Worm (Caenorhabditis elegans) whole organism, young adult: ENCODE data around the gene gbh-2.

Source experiments
- B0261.1 ChIP-seq: sonication (generic microtip); optimal IDR thresholded peaks from 2 replicates; lab custom pipeline; 2016; ENCODE audit warnings: mild to moderate bottlenecking, missing genetic modification characterization, moderate library complexity, missing compliant biosample characterization
- B0336.3 ChIP-seq: fragments of 200-800 bp; sonication (Bioruptor generic); IDR thresholded peaks from 2 replicates; pipeline ENCODE4 v1.3.6; 2022; ENCODE audit warnings: missing genetic modification characterization, missing compliant biosample characterization
- C06A6.2 ChIP-seq: fragments of 200-800 bp; sonication (Bioruptor generic); conservative IDR thresholded peaks from 2 replicates; pipeline ENCODE4 v1.3.6; 2022; ENCODE audit warnings: missing genetic modification characterization, missing compliant biosample characterization
- F10E7.11 ChIP-seq: sonication (generic microtip); optimal IDR thresholded peaks from 2 replicates; lab custom pipeline; 2017; ENCODE audit warnings: mild to moderate bottlenecking, missing genetic modification characterization, moderate library complexity, missing compliant biosample characterization
- F37B4.10 ChIP-seq: fragments of 200-800 bp; sonication (Bioruptor generic); IDR thresholded peaks from 2 replicates; pipeline ENCODE4 v1.3.6; 2022; ENCODE audit warnings: missing genetic modification characterization, missing compliant biosample characterization
- F39B2.1 ChIP-seq: fragments of 200-800 bp; sonication (Bioruptor generic); IDR thresholded peaks from 2 replicates; pipeline ENCODE4 v1.3.6; 2022; ENCODE audit warnings: missing genetic modification reagents, missing genetic modification characterization, missing compliant biosample characterization
- F55B11.4 ChIP-seq: sonication (generic microtip); optimal IDR thresholded peaks from 2 replicates; lab custom pipeline; 2016; ENCODE audit warnings: missing compliant biosample characterization, missing genetic modification characterization, borderline replicate concordance; ENCODE audit not compliant: insufficient read depth
- K11D2.4 ChIP-seq: fragments of 200-800 bp; sonication (Bioruptor generic); IDR thresholded peaks from 2 replicates; pipeline ENCODE4 v1.3.6; 2022; ENCODE audit warnings: missing genetic modification reagents, missing genetic modification characterization, missing compliant biosample characterization
- K12H6.12 ChIP-seq: fragments of 200-800 bp; sonication (Bioruptor generic); optimal IDR thresholded peaks from 2 replicates; lab custom pipeline; 2018; ENCODE audit warnings: mild to moderate bottlenecking, missing genetic modification characterization, missing compliant biosample characterization
- Y67H2A.10 ChIP-seq: fragments of 200-800 bp; sonication (Bioruptor generic); conservative IDR thresholded peaks from 2 replicates; pipeline ENCODE4 v1.3.6; 2022; ENCODE audit warnings: missing genetic modification reagents, missing genetic modification characterization, missing compliant biosample characterization
- ama-1 ChIP-seq, 3 experiments: fragments of 150-350 bp in 1 of 3; sonication (generic microtip) in 2 of 3; optimal IDR thresholded peaks; 2 replicates each; lab custom pipeline; 2014 to 2018; ENCODE audit warnings: missing biosample characterization in 2 of 3, missing genetic modification characterization in 2 of 3, missing genetic modification reagents in 2 of 3
- atf-7 ChIP-seq: sonication (generic microtip); optimal IDR thresholded peaks from 2 replicates; lab custom pipeline; 2017; ENCODE audit warnings: mild to moderate bottlenecking, missing genetic modification characterization, missing compliant biosample characterization
- athp-1 ChIP-seq: sonication (generic microtip); optimal IDR thresholded peaks from 2 replicates; lab custom pipeline; 2017; ENCODE audit warnings: mild to moderate bottlenecking, missing genetic modification characterization, missing compliant biosample characterization
- bed-1 ChIP-seq: fragments of 200-800 bp; sonication (Bioruptor generic); IDR thresholded peaks from 2 replicates; pipeline ENCODE4 v1.3.6; 2022; ENCODE audit warnings: missing genetic modification reagents, missing genetic modification characterization, missing compliant biosample characterization
- cebp-1 ChIP-seq, 2 experiments: fragments of 200-800 bp in 1 of 2; sonication (Bioruptor generic) in 1 of 2; sonication (generic microtip) in 1 of 2; IDR thresholded peaks in 1 of 2; optimal IDR thresholded peaks in 1 of 2; 2 replicates each; pipeline versions ENCODE4 v1.3.6 to Lab custom; 2017 to 2022; ENCODE audit warnings: missing compliant biosample characterization in 2 of 2, missing genetic modification characterization in 2 of 2, mild to moderate bottlenecking in 1 of 2, missing genetic modification reagents in 1 of 2, moderate library complexity in 1 of 2
- ceh-58 ChIP-seq: fragments of 200-800 bp; sonication (Bioruptor generic); IDR thresholded peaks from 2 replicates; pipeline ENCODE4 v1.3.6; 2022; ENCODE audit warnings: missing genetic modification characterization, missing compliant biosample characterization
- ceh-91 ChIP-seq: fragments of 200-800 bp; sonication (Bioruptor generic); IDR thresholded peaks from 2 replicates; pipeline ENCODE4 v1.3.6; 2022; ENCODE audit warnings: missing genetic modification reagents, missing genetic modification characterization, missing compliant biosample characterization
- chd-7 ChIP-seq: sonication (generic microtip); optimal IDR thresholded peaks from 2 replicates; lab custom pipeline; 2016; ENCODE audit warnings: mild to moderate bottlenecking, missing genetic modification characterization, moderate library complexity, missing compliant biosample characterization
- egl-44 ChIP-seq: fragments of 200-800 bp; sonication (Bioruptor generic); IDR thresholded peaks from 2 replicates; pipeline ENCODE4 v1.3.6; 2022; ENCODE audit warnings: missing genetic modification reagents, missing genetic modification characterization, missing compliant biosample characterization
- ets-4 ChIP-seq: fragments of 200-800 bp; sonication (Bioruptor generic); optimal IDR thresholded peaks from 2 replicates; lab custom pipeline; 2018; ENCODE audit warnings: mild to moderate bottlenecking, missing genetic modification characterization, missing compliant biosample characterization
- gei-17 ChIP-seq: fragments of 200-800 bp; sonication (Bioruptor generic); optimal IDR thresholded peaks from 2 replicates; lab custom pipeline; 2018; ENCODE audit warnings: mild to moderate bottlenecking, missing genetic modification characterization, missing compliant biosample characterization
- let-607 ChIP-seq, 2 experiments: fragments of 200-800 bp in 1 of 2; sonication (Bioruptor generic) in 1 of 2; sonication (generic microtip) in 1 of 2; optimal IDR thresholded peaks; 2 replicates each; lab custom pipeline; 2016 to 2018; ENCODE audit warnings: mild to moderate bottlenecking in 2 of 2, missing compliant biosample characterization in 2 of 2, missing genetic modification characterization in 2 of 2, moderate library complexity in 2 of 2, missing genotype in 1 of 2
- lin-26 ChIP-seq: fragments of 200-800 bp; sonication (Bioruptor generic); IDR thresholded peaks from 2 replicates; pipeline ENCODE4 v1.3.6; 2022; ENCODE audit warnings: missing genetic modification reagents, missing genetic modification characterization, missing compliant biosample characterization
- lin-40 ChIP-seq: sonication (generic microtip); optimal IDR thresholded peaks from 2 replicates; lab custom pipeline; 2016; ENCODE audit warnings: missing genetic modification characterization, mild to moderate bottlenecking, missing compliant biosample characterization, missing genotype, missing genetic modification reagents
- lin-54 ChIP-seq: fragments of 200-800 bp; sonication (Bioruptor generic); optimal IDR thresholded peaks from 2 replicates; lab custom pipeline; 2018; ENCODE audit warnings: mild to moderate bottlenecking, missing genetic modification characterization, missing compliant biosample characterization
- lsy-27 ChIP-seq: sonication (generic microtip); optimal IDR thresholded peaks from 2 replicates; lab custom pipeline; 2017; ENCODE audit warnings: missing genetic modification characterization, mild to moderate bottlenecking, missing compliant biosample characterization, antibody characterized with exemption, missing genotype, borderline replicate concordance; ENCODE audit not compliant: insufficient read depth
- madf-10 ChIP-seq: sonication (generic microtip); optimal IDR thresholded peaks from 2 replicates; lab custom pipeline; 2016; ENCODE audit warnings: mild to moderate bottlenecking, missing genetic modification characterization, missing compliant biosample characterization
- mxl-1 ChIP-seq: sonication (generic microtip); optimal IDR thresholded peaks from 2 replicates; lab custom pipeline; 2016; ENCODE audit warnings: missing genetic modification characterization, missing compliant biosample characterization
- nfyb-1 ChIP-seq: fragments of 200-800 bp; sonication (Bioruptor generic); IDR thresholded peaks from 2 replicates; pipeline ENCODE4 v1.3.6; 2022; ENCODE audit warnings: missing genetic modification reagents, missing genetic modification characterization, missing compliant biosample characterization
- nhr-120 ChIP-seq: fragments of 200-800 bp; sonication (Bioruptor generic); IDR thresholded peaks from 2 replicates; pipeline ENCODE4 v1.3.6; 2022; ENCODE audit warnings: missing genetic modification characterization, missing compliant biosample characterization
- nhr-179 ChIP-seq: sonication (generic microtip); optimal IDR thresholded peaks from 2 replicates; lab custom pipeline; 2016; ENCODE audit warnings: mild to moderate bottlenecking, missing genetic modification characterization, missing compliant biosample characterization
- nhr-80 ChIP-seq: sonication (generic microtip); optimal IDR thresholded peaks from 2 replicates; lab custom pipeline; 2016; ENCODE audit warnings: missing genetic modification characterization, missing compliant biosample characterization
- repo-1 ChIP-seq: sonication (generic microtip); optimal IDR thresholded peaks from 2 replicates; lab custom pipeline; 2017; ENCODE audit warnings: mild to moderate bottlenecking, missing genetic modification characterization, missing compliant biosample characterization
- somi-1 ChIP-seq: fragments of 200-800 bp; sonication (Bioruptor generic); optimal IDR thresholded peaks from 2 replicates; lab custom pipeline; 2018; ENCODE audit warnings: mild to moderate bottlenecking, missing genetic modification characterization, missing compliant biosample characterization
- tbp1 ChIP-seq: fragments of 200-800 bp; sonication (Bioruptor generic); optimal IDR thresholded peaks from 2 replicates; lab custom pipeline; 2018; ENCODE audit warnings: mild to moderate bottlenecking, missing genetic modification characterization, missing compliant biosample characterization
- tlf-1 ChIP-seq: fragments of 200-800 bp; sonication (Bioruptor generic); optimal IDR thresholded peaks from 2 replicates; lab custom pipeline; 2018; ENCODE audit warnings: mild to moderate bottlenecking, missing genetic modification characterization, missing compliant biosample characterization
- ztf-22 ChIP-seq: fragments of 200-800 bp; sonication (Bioruptor generic); optimal IDR thresholded peaks from 2 replicates; lab custom pipeline; 2018; ENCODE audit warnings: mild to moderate bottlenecking, missing genetic modification characterization, moderate library complexity, missing compliant biosample characterization
- ztf-26 ChIP-seq: sonication (generic microtip); optimal IDR thresholded peaks from 2 replicates; lab custom pipeline; 2017; ENCODE audit warnings: missing genetic modification characterization, missing compliant biosample characterization

The gbh-2 gene

ce11 chrII:8485603-8486002 is at the start of gene gbh-2:
TSS of gene gbh-2 (plus strand) at chrII:8485879.
- TF ChIP-seq cebp-1 (GFP tag; IDR thresholded peaks at IDR 0.05; lab: Robert Waterston, UW) (no peak), cebp-1 (tag; optimal IDR thresholded peaks at IDR 0.05; lab: Kevin White, UChicago) (peak; percentile 42), K11D2.4 (GFP tag; lab: Robert Waterston, UW) (no peak), let-607 (tag; optimal IDR thresholded peaks at IDR 0.05; lab: Kevin White, UChicago) (peak in 1 of 2 experiments; percentile 38), atf-7 (peak; percentile 27), tbp1 (GFP tag; lab: Kevin White, UChicago) (peak; percentile 41), tlf-1 (GFP tag; lab: Kevin White, UChicago) (peak; percentile 7), lin-40 (peak; percentile 14), mxl-1 (tag; lab: Kevin White, UChicago) (no peak), ztf-26 (no peak), nhr-80 (tag; lab: Kevin White, UChicago) (peak; percentile 57), madf-10 (tag; lab: Kevin White, UChicago) (peak; percentile 25), F37B4.10 (GFP tag; lab: Robert Waterston, UW) (no peak), F10E7.11 (no peak)

- TF ChIP-seq B0261.1 (tag; lab: Kevin White, UChicago) (no peak), Y67H2A.10 (GFP tag; lab: Robert Waterston, UW) (no peak), gei-17 (GFP tag; lab: Kevin White, UChicago) (no peak), nhr-179 (tag; lab: Kevin White, UChicago) (no peak), ceh-58 (GFP tag; lab: Robert Waterston, UW) (no peak), B0336.3 (GFP tag; lab: Robert Waterston, UW) (no peak), tlf-1 (GFP tag; lab: Kevin White, UChicago) (no peak), bed-1 (GFP tag; lab: Robert Waterston, UW) (no peak), nfyb-1 (GFP tag; lab: Robert Waterston, UW) (no peak), ets-4 (GFP tag; lab: Kevin White, UChicago) (no peak)
Measured at ce11 chrII:8437035-8437434, 48.6 kb upstream of the gbh-2 start, which contains the start of gene acp-3. TSS of gene acp-3 (minus strand) at chrII:8437135.

- TF ChIP-seq ztf-22 (no peak), F39B2.1 (GFP tag; lab: Robert Waterston, UW) (no peak)
Measured at ce11 chrII:8438791-8439287, 46.8 kb upstream of the gbh-2 start, which contains the start of gene lips-10. TSS of gene lips-10 (plus strand) at chrII:8439168.

ce11 chrII:8440097-8440496 is 45.6 kb upstream of the gbh-2 start:
- peak; percentile 3 for TF ChIP-seq lin-40
- no peak for TF ChIP-seq B0336.3 (GFP tag; lab: Robert Waterston, UW)
- no peak for TF ChIP-seq K12H6.12 (tag; lab: Kevin White, UChicago)
- no peak for TF ChIP-seq athp-1 (tag; lab: Kevin White, UChicago)
- peak; percentile 68 for TF ChIP-seq ama-1 (optimal IDR thresholded peaks at IDR 0.05; lab: Kevin White, UChicago)
- TF ChIP-seq ama-1 (GFP tag; optimal IDR thresholded peaks at IDR 0.05; lab: Kevin White, UChicago), result no peak
- no peak for TF ChIP-seq nhr-80 (tag; lab: Kevin White, UChicago)
- TF ChIP-seq lin-54 (GFP tag; lab: Kevin White, UChicago), result no peak
- peak; percentile 6 for TF ChIP-seq atf-7
- TF ChIP-seq F55B11.4 (tag; lab: Kevin White, UChicago), result no peak
- no peak for TF ChIP-seq C06A6.2 (GFP tag; lab: Robert Waterston, UW)

ce11 chrII:8440792-8441191 is 44.9 kb upstream of the gbh-2 start:
- peak; percentile 29 for TF ChIP-seq ztf-26
- no peak for TF ChIP-seq repo-1 (tag; lab: Kevin White, UChicago)
- TF ChIP-seq ceh-91 (GFP tag; lab: Robert Waterston, UW), result no peak
- no peak for TF ChIP-seq nfyb-1 (GFP tag; lab: Robert Waterston, UW)
- TF ChIP-seq lin-26 (GFP tag; lab: Robert Waterston, UW), result 0 out of 2 replicates have a peak, but pooled peaks have one; percentile 9
- TF ChIP-seq egl-44, result no peak
- TF ChIP-seq cebp-1 (GFP tag; IDR thresholded peaks at IDR 0.05; lab: Robert Waterston, UW), result no peak
- TF ChIP-seq cebp-1 (tag; optimal IDR thresholded peaks at IDR 0.05; lab: Kevin White, UChicago), result no peak
- peak; percentile 6 for TF ChIP-seq somi-1
- TF ChIP-seq nhr-120 (GFP tag; lab: Robert Waterston, UW), result no peak
- TF ChIP-seq lsy-27 (tag; lab: Kevin White, UChicago), result no peak
- no peak for TF ChIP-seq chd-7
- TF ChIP-seq, all 124 proteins: peak for 3
